Worm (Caenorhabditis elegans) whole organism, L4 larva: Measurements from ENCODE around the gene C28D4.5.

Experiments
- F49E8.2 ChIP-seq: sonication (generic microtip); optimal IDR thresholded peaks from 2 replicates; lab custom pipeline; 2016; ENCODE audit warnings: missing compliant biosample characterization, mild to moderate bottlenecking, missing genetic modification characterization, borderline replicate concordance
- T20F7.1 ChIP-seq: fragments of 200-800 bp; sonication (Bioruptor generic); optimal IDR thresholded peaks from 2 replicates; lab custom pipeline; 2018; ENCODE audit warnings: mild to moderate bottlenecking, missing genetic modification characterization, missing compliant biosample characterization
- ZK546.5 ChIP-seq, 2 experiments: sonication (generic microtip); optimal IDR thresholded peaks; 2 replicates each; lab custom pipeline; 2017; ENCODE audit warnings: missing biosample characterization in 2 of 2, missing genetic modification characterization in 2 of 2
- aha-1 ChIP-seq: fragments of 150-350 bp; peaks from one replicate; lab custom pipeline; 2014; ENCODE audit warnings: missing biosample characterization, missing genetic modification characterization
- ama-1 ChIP-seq: fragments of 150-350 bp; optimal IDR thresholded peaks from 2 replicates; lab custom pipeline; 2014; ENCODE audit warnings: inconsistent platforms, mixed read lengths
- attf-4 ChIP-seq: sonication (generic microtip); optimal IDR thresholded peaks from 3 replicates; lab custom pipeline; 2017; ENCODE audit warnings: missing biosample characterization, missing genetic modification characterization
- ceh-20 ChIP-seq: fragments of 200-800 bp; sonication (Bioruptor generic); IDR thresholded peaks from 2 replicates; pipeline ENCODE4 v1.3.6; 2022; ENCODE audit warnings: missing genetic modification reagents, missing genetic modification characterization, missing compliant biosample characterization
- cey-2 ChIP-seq: sonication (generic microtip); optimal IDR thresholded peaks from 3 replicates; lab custom pipeline; 2017; ENCODE audit warnings: missing genetic modification characterization, mild to moderate bottlenecking, missing compliant biosample characterization, antibody characterized with exemption, borderline replicate concordance; ENCODE audit not compliant: insufficient read depth
- dmd-6 ChIP-seq: fragments of 200-800 bp; sonication (Bioruptor generic); IDR thresholded peaks from 2 replicates; pipeline ENCODE4 v1.3.6; 2022; ENCODE audit warnings: missing genetic modification reagents, missing genetic modification characterization, missing compliant biosample characterization
- duxl-1 ChIP-seq: sonication (generic microtip); optimal IDR thresholded peaks from 2 replicates; lab custom pipeline; 2016; ENCODE audit warnings: mild to moderate bottlenecking, missing genetic modification characterization, moderate library complexity, missing compliant biosample characterization; ENCODE audit not compliant: poor library complexity
- fos-1 ChIP-seq: fragments of 150-350 bp; optimal IDR thresholded peaks from 2 replicates; lab custom pipeline; 2014; ENCODE audit warnings: missing biosample characterization, missing genetic modification characterization
- lin-1 ChIP-seq: fragments of 200-800 bp; sonication (Bioruptor generic); IDR thresholded peaks from 2 replicates; pipeline ENCODE4 v1.3.6; 2022; ENCODE audit warnings: missing genetic modification reagents, missing genetic modification characterization, missing compliant biosample characterization
- lin-38 ChIP-seq: fragments of 200-800 bp; sonication (Bioruptor generic); IDR thresholded peaks from 2 replicates; pipeline ENCODE4 v1.3.6; 2022; ENCODE audit warnings: missing genetic modification reagents, missing genetic modification characterization, missing compliant biosample characterization
- mxl-3 ChIP-seq: fragments of 200-800 bp; sonication (Bioruptor generic); optimal IDR thresholded peaks from 2 replicates; lab custom pipeline; 2018; ENCODE audit warnings: mild to moderate bottlenecking, missing genetic modification characterization, missing compliant biosample characterization
- nhr-10 ChIP-seq: fragments of 150-350 bp; optimal IDR thresholded peaks from 2 replicates; lab custom pipeline; 2014; ENCODE audit warnings: missing biosample characterization, missing genetic modification characterization
- nhr-11 ChIP-seq: fragments of 150-350 bp; optimal IDR thresholded peaks from 2 replicates; lab custom pipeline; 2014; ENCODE audit warnings: missing biosample characterization, missing genetic modification characterization
- nhr-28 ChIP-seq: fragments of 150-350 bp; optimal IDR thresholded peaks from 2 replicates; lab custom pipeline; 2014; ENCODE audit warnings: missing biosample characterization, missing genetic modification characterization
- nhr-42 ChIP-seq: fragments of 200-800 bp; sonication (Bioruptor generic); IDR thresholded peaks from 2 replicates; pipeline ENCODE4 v1.3.6; 2022; ENCODE audit warnings: missing genetic modification characterization, missing compliant biosample characterization
- nhr-48 ChIP-seq: sonication (generic microtip); optimal IDR thresholded peaks from 2 replicates; lab custom pipeline; 2016; ENCODE audit warnings: mild to moderate bottlenecking, missing genetic modification characterization, missing compliant biosample characterization
- pha-4 ChIP-seq, 2 experiments: fragments of 150-350 bp in 1 of 2; fragments of 200-800 bp in 1 of 2; sonication (Bioruptor generic) in 1 of 2; IDR thresholded peaks in 1 of 2; optimal IDR thresholded peaks in 1 of 2; 2 replicates each; pipeline versions ENCODE4 v1.3.6 to Lab custom; 2014 to 2022; ENCODE audit warnings: missing genetic modification characterization in 2 of 2, missing genetic modification reagents in 2 of 2, missing biosample characterization in 1 of 2, missing compliant biosample characterization in 1 of 2
- pqm-1 ChIP-seq: sonication (generic microtip); optimal IDR thresholded peaks from 2 replicates; lab custom pipeline; 2017; ENCODE audit warnings: missing biosample characterization, missing genetic modification characterization
- skn-1 ChIP-seq: fragments of 150-350 bp; optimal IDR thresholded peaks from 2 replicates; lab custom pipeline; 2014; ENCODE audit warnings: missing biosample characterization, missing genetic modification characterization
- snpc-1.2 ChIP-seq: fragments of 200-800 bp; sonication (Bioruptor generic); IDR thresholded peaks from 2 replicates; pipeline ENCODE4 v1.3.6; 2022; ENCODE audit warnings: missing genetic modification reagents, missing genetic modification characterization, missing compliant biosample characterization
- spr-1 ChIP-seq: sonication (generic microtip); optimal IDR thresholded peaks from 2 replicates; lab custom pipeline; 2016; ENCODE audit warnings: mild to moderate bottlenecking, missing genetic modification characterization, missing compliant biosample characterization
- unc-130 ChIP-seq: sonication (generic microtip); optimal IDR thresholded peaks from 2 replicates; lab custom pipeline; 2016; ENCODE audit warnings: missing genetic modification reagents, missing genetic modification characterization, missing compliant biosample characterization
- zag-1 ChIP-seq: fragments of 150-350 bp; optimal IDR thresholded peaks from 2 replicates; lab custom pipeline; 2014; ENCODE audit warnings: missing biosample characterization, missing genetic modification characterization
- zfp-3 ChIP-seq: fragments of 200-800 bp; sonication (Bioruptor generic); conservative IDR thresholded peaks from 2 replicates; pipeline ENCODE4 v1.3.6; 2022; ENCODE audit warnings: missing genetic modification reagents, missing genetic modification characterization, missing compliant biosample characterization
- zip-2 ChIP-seq: fragments of 150-350 bp; optimal IDR thresholded peaks from 2 replicates; lab custom pipeline; 2014; ENCODE audit warnings: missing biosample characterization, missing genetic modification characterization

Gene C28D4.5

DNA sequence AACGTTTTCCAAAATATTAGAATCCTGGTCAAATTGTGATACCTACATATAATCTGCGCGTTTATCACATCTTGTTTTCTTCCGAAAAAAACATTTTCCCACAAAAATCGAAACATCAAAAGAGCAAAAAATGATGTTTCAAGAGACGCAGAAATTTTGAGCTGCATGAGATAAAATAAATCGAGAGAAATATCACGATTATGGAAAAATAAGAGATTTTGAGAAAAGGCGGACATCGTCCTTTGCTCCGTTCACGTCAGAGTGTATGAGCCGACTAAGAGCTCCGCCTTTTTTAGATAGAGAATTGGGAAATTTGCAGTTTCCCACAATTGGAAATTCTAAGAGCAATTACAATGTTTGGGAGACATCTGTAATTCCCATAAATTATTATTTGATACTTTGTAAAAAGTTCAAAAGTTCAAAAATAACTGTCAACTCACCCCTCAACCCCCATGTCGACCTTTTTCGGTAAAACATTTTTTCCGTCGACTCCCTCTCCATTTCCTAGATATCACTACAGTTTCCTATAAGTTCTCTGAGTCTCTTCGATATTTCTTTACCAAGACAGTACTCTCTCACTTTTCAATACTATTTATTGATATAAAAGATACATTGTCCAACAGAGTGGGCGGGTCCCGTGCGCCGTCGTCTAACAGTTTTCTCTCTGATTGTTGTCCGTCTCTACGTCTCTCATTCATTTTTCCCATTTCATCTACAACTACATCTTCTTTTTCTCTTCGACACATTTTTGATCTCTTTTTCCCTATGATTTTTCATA lies 10.2 kb upstream of the C28D4.5 start (continued):
- TF ChIP-seq T20F7.1 (GFP tag; lab: Kevin White, UChicago): no peak

- peak; percentile 61 for TF ChIP-seq nhr-28 (tag; lab: Kevin White, UChicago)
- no peak for TF ChIP-seq ceh-20 (GFP tag; lab: Robert Waterston, UW)
These were observed 9.1 kb upstream of the C28D4.5 start for ce11 chrIV:9755713-9756112.

ce11 chrIV:9748342-9748741 lies 1.7 kb upstream of the C28D4.5 start, which contains the start of gene C28D4.8:
Gene C28D4.8 (minus strand): TSS chrIV:9748442.
- no peak for TF ChIP-seq nhr-48 (tag; lab: Kevin White, UChicago)
- no peak for TF ChIP-seq pha-4 (GFP tag; IDR thresholded peaks at IDR 0.05; lab: Robert Waterston, UW)
- TF ChIP-seq pha-4 (tag; optimal IDR thresholded peaks at IDR 0.05; lab: Kevin White, UChicago): no peak
- no peak for TF ChIP-seq snpc-1.2 (GFP tag; lab: Robert Waterston, UW)
- TF ChIP-seq cey-2 (tag; lab: Kevin White, UChicago): no peak
- TF ChIP-seq ama-1: no peak
- no peak for TF ChIP-seq zfp-3 (GFP tag; lab: Robert Waterston, UW)

- TF ChIP-seq ZK546.5 (tag; optimal IDR thresholded peaks at IDR 0.05; lab: Kevin White, UChicago) (no peak), nhr-42 (GFP tag; lab: Robert Waterston, UW) (no peak), nhr-11 (tag; lab: Kevin White, UChicago) (no peak), lin-1 (GFP tag; lab: Robert Waterston, UW) (no peak), dmd-6 (GFP tag; lab: Robert Waterston, UW) (no peak), fos-1 (tag; lab: Kevin White, UChicago) (no peak), skn-1 (tag; lab: Kevin White, UChicago) (no peak), duxl-1 (tag; lab: Kevin White, UChicago) (no peak), pqm-1 (no peak), zag-1 (tag; lab: Kevin White, UChicago) (no peak), snpc-1.2 (GFP tag; lab: Robert Waterston, UW) (no peak), attf-4 (tag; lab: Kevin White, UChicago) (no peak)
These were observed 1.8 kb downstream of the C28D4.5 start, which contains the start of gene C28D4.4 for ce11 chrIV:9744905-9745304. Gene C28D4.4 (minus strand): TSS chrIV:9745005.

DNA sequence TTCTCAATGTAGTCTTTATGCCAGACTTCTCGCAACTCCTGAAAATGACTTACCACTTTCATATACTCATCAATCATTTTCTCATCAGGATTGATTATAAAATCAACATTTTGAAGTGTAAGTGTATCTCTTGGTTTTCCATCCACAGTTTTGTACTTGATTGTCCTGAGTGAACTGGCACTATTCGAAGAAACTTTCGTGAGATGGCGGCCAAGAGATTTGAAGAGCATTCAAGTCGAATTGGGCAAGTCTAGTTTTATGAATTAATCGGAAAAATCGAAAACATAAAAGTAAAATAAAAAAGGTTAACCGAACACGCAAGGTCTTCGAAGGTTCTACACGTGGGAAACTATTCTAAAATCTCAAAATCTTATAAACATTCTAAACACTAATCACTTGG lies 3.8 kb downstream of the C28D4.5 start, which contains the start of gene C28D4.7:
TSS of gene C28D4.7 (minus strand) at position 265 of the 400 bp plus-strand sequence.
- TF ChIP-seq duxl-1 (tag; lab: Kevin White, UChicago): no peak
- no peak for TF ChIP-seq zip-2 (tag; lab: Kevin White, UChicago)
- peak; percentile 96 for TF ChIP-seq aha-1 (tag; lab: Kevin White, UChicago)

ce11 chrIV:9740851-9741549 lies 5.7 kb downstream of the C28D4.5 start, which contains the start of gene gln-6:
Gene gln-6 (minus strand): TSS chrIV:9740901.
- TF ChIP-seq unc-130 (GFP tag; lab: Kevin White, UChicago): peak; percentile 44

- TF ChIP-seq lin-38 (GFP tag; lab: Robert Waterston, UW) (peak; percentile 61), unc-130 (GFP tag; lab: Kevin White, UChicago) (peak; percentile 64), snpc-1.2 (GFP tag; lab: Robert Waterston, UW) (peak; percentile 65; the same call in 1 of the 2 replicates), nhr-10 (tag; lab: Kevin White, UChicago) (no peak), spr-1 (tag; lab: Kevin White, UChicago) (no peak), mxl-3 (GFP tag; lab: Kevin White, UChicago) (no peak), F49E8.2 (tag; lab: Kevin White, UChicago) (peak; percentile 28)
These were observed 7.7 kb downstream of the C28D4.5 start for ce11 chrIV:9739001-9739400.
